Fruit fly (Drosophila melanogaster) Kc167 (cell line): ENCODE results near the gene ort.

Source experiments
- h ChIP-seq: fragments of >200 bp; optimal IDR thresholded peaks from 3 replicates; lab custom pipeline; 2018; ENCODE audit warnings: missing external identifiers
- insv ChIP-seq: fragments of >200 bp; optimal IDR thresholded peaks from 3 replicates; lab custom pipeline; 2018; ENCODE audit warnings: missing external identifiers
- psq ChIP-seq: fragments of >200 bp; optimal IDR thresholded peaks from 2 replicates; lab custom pipeline; 2017; ENCODE audit warnings: missing external identifiers
- ttk ChIP-seq: sonication (Bioruptor generic); optimal IDR thresholded peaks from 2 replicates; lab custom pipeline; 2017; ENCODE audit warnings: missing external identifiers

dm6 chr3R:19624482-19624881 is 35.1 kb upstream of the ort start:
- no peak for TF ChIP-seq h (lab: Kevin White, UChicago)
- TF ChIP-seq psq (lab: Kevin White, UChicago) = no peak
- TF ChIP-seq insv = no peak
- TF ChIP-seq ttk (lab: Kevin White, UChicago) = no peak
